Worm (Caenorhabditis elegans): ENCODE results near the gene B0361.9.

B0361.9 gene

ce11 chrIII:7273718-7274117 is 25.7 kb downstream of the B0361.9 start:
- TF ChIP-seq mdl-1 (tag; optimal IDR thresholded peaks at IDR 0.05) (no peak), ama-1 (optimal IDR thresholded peaks at IDR 0.05) (no peak), nhr-25 (tag; optimal IDR thresholded peaks at IDR 0.05) (peak; percentile 31), egl-5 (tag; optimal IDR thresholded peaks at IDR 0.05) (no peak), nhr-23 (tag; optimal IDR thresholded peaks at IDR 0.05) (peak; percentile 33), nhr-43 (tag; optimal IDR thresholded peaks at IDR 0.05; ENCODE audit: poor library complexity, severe bottlenecking) (peak; percentile 29)

ce11 chrIII:7272828-7273227 is 26.6 kb downstream of the B0361.9 start:
- no peak for TF ChIP-seq mml-1 (tag; optimal IDR thresholded peaks at IDR 0.05)
- TF ChIP-seq pha-4 (tag; optimal IDR thresholded peaks at IDR 0.05), result peak; percentile 47
- no peak for TF ChIP-seq nhr-76 (tag; optimal IDR thresholded peaks at IDR 0.05)
- peak; percentile 79 for TF ChIP-seq nhr-43 (tag; optimal IDR thresholded peaks at IDR 0.05; ENCODE audit: poor library complexity, severe bottlenecking)
- TF ChIP-seq elt-2 (tag; optimal IDR thresholded peaks at IDR 0.05), result peak; percentile 57
- TF ChIP-seq tbx-2 (tag; optimal IDR thresholded peaks at IDR 0.05), result no peak
- no peak for TF ChIP-seq unc-62 (GFP tag; optimal IDR thresholded peaks at IDR 0.05)
- no peak for TF ChIP-seq nhr-28 (tag; optimal IDR thresholded peaks at IDR 0.05)
- TF ChIP-seq ama-1 (optimal IDR thresholded peaks at IDR 0.05), result peak; percentile 22
- no peak for TF ChIP-seq lin-39 (tag; optimal IDR thresholded peaks at IDR 0.05)
- no peak for TF ChIP-seq daf-12 (tag; optimal IDR thresholded peaks at IDR 0.05)
- TF ChIP-seq mdl-1 (tag; optimal IDR thresholded peaks at IDR 0.05), result no peak
- TF ChIP-seq snpc-4 (tag; optimal IDR thresholded peaks at IDR 0.05), result no peak
- no peak for TF ChIP-seq nhr-67 (tag; optimal IDR thresholded peaks at IDR 0.05)
- no peak for TF ChIP-seq unc-39 (tag; optimal IDR thresholded peaks at IDR 0.05)
- no peak for TF ChIP-seq R02D3.7 (tag; optimal IDR thresholded peaks at IDR 0.05)
- TF ChIP-seq ZK546.5 (tag; optimal IDR thresholded peaks at IDR 0.05), result no peak
- TF ChIP-seq skn-1 (tag; optimal IDR thresholded peaks at IDR 0.05), result no peak
- no peak for TF ChIP-seq ceh-16 (tag; optimal IDR thresholded peaks at IDR 0.05)
- peak; percentile 14 to 71 (median 37) for TF ChIP-seq elt-3 (tag; optimal IDR thresholded peaks at IDR 0.05)
- no peak for TF ChIP-seq egl-5 (tag; optimal IDR thresholded peaks at IDR 0.05)
- TF ChIP-seq nhr-23 (tag; optimal IDR thresholded peaks at IDR 0.05), result peak; percentile 81
- TF ChIP-seq egl-27 (tag; optimal IDR thresholded peaks at IDR 0.05), result peak; percentile 7
- no peak for TF ChIP-seq eor-1 (tag; optimal IDR thresholded peaks at IDR 0.05)
- TF ChIP-seq nfya-1 (tag; optimal IDR thresholded peaks at IDR 0.05; ENCODE audit: insufficient read depth), result peak; percentile 16
- no peak for TF ChIP-seq ztf-4 (tag; optimal IDR thresholded peaks at IDR 0.05)
- no peak for TF ChIP-seq ceh-28 (tag; optimal IDR thresholded peaks at IDR 0.05)
- TF ChIP-seq fkh-10 (GFP tag; optimal IDR thresholded peaks at IDR 0.05), result no peak
- peak; percentile 29 for TF ChIP-seq pqm-1 (tag; optimal IDR thresholded peaks at IDR 0.05)
- no peak for TF ChIP-seq ceh-9 (tag; optimal IDR thresholded peaks at IDR 0.05)
- peak; percentile 46 for TF ChIP-seq lsy-12 (tag; optimal IDR thresholded peaks at IDR 0.05)
- no peak for TF ChIP-seq aly-2 (tag; optimal IDR thresholded peaks at IDR 0.05)
- TF ChIP-seq nhr-25 (tag; optimal IDR thresholded peaks at IDR 0.05), result peak; percentile 21

- TF ChIP-seq nhr-12 (tag; optimal IDR thresholded peaks at IDR 0.05) (no peak), eor-1 (tag; optimal IDR thresholded peaks at IDR 0.05) (no peak), elt-2 (tag; optimal IDR thresholded peaks at IDR 0.05) (peak; percentile 14), jun-1 (tag; optimal IDR thresholded peaks at IDR 0.05) (peak; percentile 71), nhr-25 (tag; optimal IDR thresholded peaks at IDR 0.05) (peak; percentile 4), nfya-1 (tag; optimal IDR thresholded peaks at IDR 0.05; ENCODE audit: insufficient read depth) (peak; percentile 47), nhr-11 (tag; optimal IDR thresholded peaks at IDR 0.05) (no peak), ama-1 (optimal IDR thresholded peaks at IDR 0.05) (peak; percentile 22), pha-4 (tag; optimal IDR thresholded peaks at IDR 0.05) (peak; percentile 84), pqm-1 (tag; optimal IDR thresholded peaks at IDR 0.05) (peak; percentile 1), elt-1 (tag; optimal IDR thresholded peaks at IDR 0.05) (no peak), lsy-12 (tag; optimal IDR thresholded peaks at IDR 0.05) (peak; percentile 20), egl-5 (tag; optimal IDR thresholded peaks at IDR 0.05) (peak; percentile 92), lin-39 (tag; optimal IDR thresholded peaks at IDR 0.05) (peak; percentile 31), nhr-43 (tag; optimal IDR thresholded peaks at IDR 0.05; ENCODE audit: poor library complexity, severe bottlenecking) (peak; percentile 22), nhr-23 (tag; optimal IDR thresholded peaks at IDR 0.05) (peak; percentile 38), nhr-76 (tag; optimal IDR thresholded peaks at IDR 0.05) (no peak)
Observed at ce11 chrIII:7272088-7272487, 27.3 kb downstream of the B0361.9 start.

- TF ChIP-seq pha-4 (tag; optimal IDR thresholded peaks at IDR 0.05) (peak; percentile 12), nhr-23 (tag; optimal IDR thresholded peaks at IDR 0.05) (peak; percentile 42), elt-2 (tag; optimal IDR thresholded peaks at IDR 0.05) (peak; percentile 51), nhr-76 (tag; optimal IDR thresholded peaks at IDR 0.05) (no peak)
Observed at ce11 chrIII:7271083-7271482, 28.3 kb downstream of the B0361.9 start.
